Fruit fly (Drosophila melanogaster): ENCODE data around the gene CG3823.
A peak's percentile ranks its signal among the peaks of the same experiment; 100 is the strongest.

CG3823 gene

DNA sequence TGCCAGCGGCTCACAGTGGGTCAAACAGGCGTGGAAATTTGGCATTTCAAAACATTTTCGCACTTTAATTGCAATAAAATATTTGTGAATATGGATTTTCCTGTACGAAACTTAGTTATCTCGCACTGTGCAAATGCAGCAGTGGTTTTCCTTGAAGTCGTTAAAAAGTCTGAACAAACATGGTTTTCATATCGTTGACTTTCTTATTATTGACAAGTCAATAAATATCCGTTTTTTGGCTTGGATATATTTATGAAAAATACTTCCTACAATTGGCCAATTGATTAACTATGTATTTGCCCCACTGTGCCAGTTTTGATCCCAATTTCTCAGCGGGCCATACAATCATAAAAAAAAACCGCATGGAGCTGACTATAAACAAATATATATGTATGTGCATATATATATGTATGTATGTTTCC, 38.3 kb upstream of the CG3823 start (continued):
- TF ChIP-seq zen (tag; optimal IDR thresholded peaks at IDR 0.05) (peak; percentile 86), CG10209 (GFP tag; optimal IDR thresholded peaks at IDR 0.05) (peak; percentile 96), CG2120 (GFP tag; optimal IDR thresholded peaks at IDR 0.05) (peak; percentile 94), CG3838 (GFP tag; optimal IDR thresholded peaks at IDR 0.05) (peak; percentile 86), CG14860 (GFP tag; IDR thresholded peaks at IDR 0.05; ENCODE audit: partially characterized antibody) (peak; percentile 52; the same call in 2 of the 3 replicates), CG6813 (GFP tag; optimal IDR thresholded peaks at IDR 0.05) (peak; percentile 93), B-H1 (GFP tag; IDR thresholded peaks at IDR 0.05) (peak; percentile 93), mld (GFP tag; IDR thresholded peaks at IDR 0.05; ENCODE audit: partially characterized antibody) (no peak), eve (GFP tag; optimal IDR thresholded peaks at IDR 0.05) (no peak), CG32772 (GFP tag; IDR thresholded peaks at IDR 0.05) (peak; percentile 95), lbe (GFP tag; optimal IDR thresholded peaks at IDR 0.05) (peak; percentile 69), jigr1 (GFP tag; IDR thresholded peaks at IDR 0.05) (peak; percentile 93), bsh (GFP tag; optimal IDR thresholded peaks at IDR 0.05) (peak; percentile 91 to 96), so (GFP tag; IDR thresholded peaks at IDR 0.05) (peak; percentile 97), fd102C (GFP tag; optimal IDR thresholded peaks at IDR 0.05) (peak; percentile 6), Tbp (GFP tag; optimal IDR thresholded peaks at IDR 0.05) (no peak), CG3995 (GFP tag; optimal IDR thresholded peaks at IDR 0.05) (peak; percentile 54), CG11723 (GFP tag; optimal IDR thresholded peaks at IDR 0.05) (peak; percentile 94), shn (GFP tag; optimal IDR thresholded peaks at IDR 0.05) (peak; percentile 96), fd96Cb (tag; optimal IDR thresholded peaks at IDR 0.05) (peak; percentile 97), CG6683 (GFP tag; optimal IDR thresholded peaks at IDR 0.05) (peak; percentile 87), pzg (GFP tag; optimal IDR thresholded peaks at IDR 0.05) (no peak), Dp (GFP tag; optimal IDR thresholded peaks at IDR 0.05) (peak; percentile 4), Fer2 (tag; optimal IDR thresholded peaks at IDR 0.05) (peak; percentile 84), CG10147 (GFP tag; optimal IDR thresholded peaks at IDR 0.05) (peak; percentile 92), gem (tag; optimal IDR thresholded peaks at IDR 0.05) (peak; percentile 98), Doc2 (GFP tag; IDR thresholded peaks at IDR 0.05) (peak; percentile 79), hb (GFP tag; IDR thresholded peaks at IDR 0.05; ENCODE audit: partially characterized antibody) (0 out of 3 replicates have a peak, but pooled peaks have one; percentile 36), Atf3 (GFP tag; optimal IDR thresholded peaks at IDR 0.05) (peak; percentile 95), sr (GFP tag; IDR thresholded peaks at IDR 0.05) (peak; percentile 81), CG11093 (GFP tag; IDR thresholded peaks at IDR 0.05) (peak; percentile 91), Nf-YA (GFP tag; IDR thresholded peaks at IDR 0.05) (peak; percentile 92), Xbp1 (GFP tag; optimal IDR thresholded peaks at IDR 0.05) (peak; percentile 97), vfl (GFP tag; optimal IDR thresholded peaks at IDR 0.05) (peak; percentile 84), slp2 (GFP tag; optimal IDR thresholded peaks at IDR 0.05) (peak; percentile 96), CG6765 (GFP tag; optimal IDR thresholded peaks at IDR 0.05) (peak; percentile 89), CG30403 (GFP tag; optimal IDR thresholded peaks at IDR 0.05) (peak; percentile 98), MBD-R2 (GFP tag; IDR thresholded peaks at IDR 0.05) (peak; percentile 68), lmd (GFP tag; IDR thresholded peaks at IDR 0.05) (peak; percentile 95), trem (tag; optimal IDR thresholded peaks at IDR 0.05) (peak; percentile 88), CG17802 (tag; optimal IDR thresholded peaks at IDR 0.05) (peak; percentile 80), grn (GFP tag; optimal IDR thresholded peaks at IDR 0.05) (peak; percentile 43), CG8089 (GFP tag; optimal IDR thresholded peaks at IDR 0.05) (peak; percentile 95), Hr78 (GFP tag; optimal IDR thresholded peaks at IDR 0.05) (peak in 1 of 2 experiments; percentile 89), CG11456 (GFP tag; IDR thresholded peaks at IDR 0.05) (peak; percentile 88), Fer1 (GFP tag; optimal IDR thresholded peaks at IDR 0.05) (peak; percentile 94), dmrt99B (tag; optimal IDR thresholded peaks at IDR 0.05) (peak; percentile 99), CG6654 (GFP tag; optimal IDR thresholded peaks at IDR 0.05) (peak; percentile 86), ab (GFP tag; optimal IDR thresholded peaks at IDR 0.05) (peak; percentile 92), CG8765 (GFP tag; IDR thresholded peaks at IDR 0.05) (peak; percentile 75)

Measured in whole organism, embryonic.